Worm (Caenorhabditis elegans): ENCODE measurements around the gene W09C2.9.

- TF ChIP-seq nhr-76 (tag; optimal IDR thresholded peaks at IDR 0.05) = no peak
- TF ChIP-seq fkh-10 (GFP tag; optimal IDR thresholded peaks at IDR 0.05) = no peak
- TF ChIP-seq snu-23 (GFP tag; optimal IDR thresholded peaks at IDR 0.05) = no peak
- no peak for TF ChIP-seq ceh-82 (tag; optimal IDR thresholded peaks at IDR 0.05)
- no peak for TF ChIP-seq lin-13 (GFP tag; optimal IDR thresholded peaks at IDR 0.05)
These were observed 3.9 kb upstream of the W09C2.9 start for ce11 chrIV:9627033-9627432.

Measured in whole organism, L1 larva.